Fruit fly (Drosophila melanogaster) whole organism, embryonic: ENCODE measurements around the gene CG6693.

Source experiments
- Antp ChIP-seq: fragments of 200-800 bp; sonication (Bioruptor generic); optimal IDR thresholded peaks from 3 replicates; lab custom pipeline; 2016; ENCODE audit warnings: missing biosample characterization, missing genetic modification characterization
- Asciz ChIP-seq: fragments of 200-800 bp; sonication (Bioruptor generic); optimal IDR thresholded peaks from 2 replicates; lab custom pipeline; 2017; ENCODE audit warnings: missing biosample characterization, mild to moderate bottlenecking, missing genetic modification characterization, missing genetic modification reagents
- B-H2 ChIP-seq: fragments of 200-800 bp; sonication (Bioruptor generic); optimal IDR thresholded peaks from 2 replicates; lab custom pipeline; 2018; ENCODE audit warnings: missing biosample characterization, mild to moderate bottlenecking, missing genetic modification characterization
- Bdp1 ChIP-seq: fragments of 200-800 bp; sonication (Bioruptor generic); optimal IDR thresholded peaks from 3 replicates; lab custom pipeline; 2016; ENCODE audit warnings: missing biosample characterization, missing genetic modification characterization
- CG10147 ChIP-seq: fragments of 200-800 bp; sonication (Bioruptor generic); optimal IDR thresholded peaks from 2 replicates; lab custom pipeline; 2019; ENCODE audit warnings: missing biosample characterization, mild to moderate bottlenecking, missing genetic modification characterization, moderate library complexity
- CG11456 ChIP-seq: fragments of 200-800 bp; sonication (Bioruptor generic); IDR thresholded peaks from 3 replicates; pipeline ENCODE4 v1.3.6; 2022; ENCODE audit warnings: missing biosample characterization, missing genetic modification characterization
- CG11504 ChIP-seq: fragments of 200-800 bp; sonication (Bioruptor generic); optimal IDR thresholded peaks from 3 replicates; lab custom pipeline; 2019; ENCODE audit warnings: missing biosample characterization, mild to moderate bottlenecking, missing genetic modification characterization, moderate library complexity
- CG12744 ChIP-seq: fragments of 200-800 bp; sonication (Bioruptor generic); optimal IDR thresholded peaks from 2 replicates; lab custom pipeline; 2016; ENCODE audit warnings: missing biosample characterization, missing genetic modification characterization
- CG12769 ChIP-seq: fragments of 200-800 bp; sonication (Bioruptor generic); optimal IDR thresholded peaks from 2 replicates; lab custom pipeline; 2019; ENCODE audit warnings: missing biosample characterization, mild to moderate bottlenecking, missing genetic modification characterization, moderate library complexity
- CG13424 ChIP-seq: fragments of 200-800 bp; sonication (Bioruptor generic); optimal IDR thresholded peaks from 2 replicates; lab custom pipeline; 2019; ENCODE audit warnings: missing biosample characterization, mild to moderate bottlenecking, missing genetic modification characterization, moderate library complexity
- CG14860 ChIP-seq: fragments of 200-800 bp; sonication (Bioruptor generic); IDR thresholded peaks from 3 replicates; pipeline ENCODE4 v1.3.6; 2022; ENCODE audit warnings: missing biosample characterization, missing genetic modification characterization; ENCODE audit not compliant: partially characterized antibody
- CG15601 ChIP-seq: fragments of 200-800 bp; sonication (Bioruptor generic); optimal IDR thresholded peaks from 3 replicates; lab custom pipeline; 2019; ENCODE audit warnings: missing biosample characterization, mild to moderate bottlenecking, missing genetic modification characterization, moderate library complexity
- CG2120 ChIP-seq: fragments of 200-800 bp; sonication (Bioruptor generic); optimal IDR thresholded peaks from 3 replicates; lab custom pipeline; 2016; ENCODE audit warnings: missing biosample characterization, missing genetic modification characterization
- CG2678 ChIP-seq: fragments of 200-800 bp; sonication (Bioruptor generic); optimal IDR thresholded peaks from 3 replicates; lab custom pipeline; 2019; ENCODE audit warnings: missing biosample characterization, mild to moderate bottlenecking, missing genetic modification characterization, moderate library complexity
- CG31441 ChIP-seq: fragments of 200-800 bp; sonication (Bioruptor generic); IDR thresholded peaks from 2 replicates; pipeline ENCODE4 v1.3.6; 2022; ENCODE audit warnings: missing biosample characterization, missing genetic modification characterization
- CG3281 ChIP-seq: fragments of 200-800 bp; sonication (Bioruptor generic); optimal IDR thresholded peaks from 3 replicates; lab custom pipeline; 2017; ENCODE audit warnings: missing biosample characterization, mild to moderate bottlenecking, missing genetic modification characterization
- CG33557 ChIP-seq: fragments of 200-800 bp; sonication (Bioruptor generic); optimal IDR thresholded peaks from 2 replicates; lab custom pipeline; 2019; ENCODE audit warnings: missing biosample characterization, mild to moderate bottlenecking, missing genetic modification characterization, moderate library complexity
- CG43689 ChIP-seq: fragments of 200-800 bp; sonication (Bioruptor generic); IDR thresholded peaks from 2 replicates; pipeline ENCODE4 v1.3.6; 2022; ENCODE audit warnings: missing biosample characterization, missing genetic modification characterization
- CG4730 ChIP-seq: fragments of 200-800 bp; sonication (Bioruptor generic); IDR thresholded peaks from 2 replicates; pipeline ENCODE4 v1.3.6; 2022; ENCODE audit warnings: missing biosample characterization, missing genetic modification characterization
- CG5953 ChIP-seq: fragments of 200-800 bp; sonication (Bioruptor generic); IDR thresholded peaks from 2 replicates; pipeline ENCODE4 v1.3.6; 2022; ENCODE audit warnings: missing biosample characterization, missing genetic modification characterization
- CG6254 ChIP-seq: fragments of 200-800 bp; sonication (Bioruptor generic); optimal IDR thresholded peaks from 3 replicates; lab custom pipeline; 2017; ENCODE audit warnings: mild to moderate bottlenecking, missing biosample characterization, missing genetic modification reagents, missing genetic modification characterization
- CG6854 ChIP-seq: fragments of 200-800 bp; sonication (Bioruptor generic); optimal IDR thresholded peaks from 3 replicates; lab custom pipeline; 2017; ENCODE audit warnings: missing biosample characterization, mild to moderate bottlenecking, missing genetic modification characterization
- CG7556 ChIP-seq: fragments of 200-800 bp; sonication (Bioruptor generic); optimal IDR thresholded peaks from 2 replicates; lab custom pipeline; 2017; ENCODE audit warnings: missing biosample characterization, mild to moderate bottlenecking, missing genetic modification characterization
- CG9817 ChIP-seq: fragments of 200-800 bp; sonication (Bioruptor generic); optimal IDR thresholded peaks from 2 replicates; lab custom pipeline; 2018; ENCODE audit warnings: missing biosample characterization, mild to moderate bottlenecking, missing genetic modification characterization, moderate library complexity
- Dip3 ChIP-seq: fragments of 200-800 bp; sonication (Bioruptor generic); optimal IDR thresholded peaks from 3 replicates; lab custom pipeline; 2016; ENCODE audit warnings: missing biosample characterization, missing genetic modification characterization
- GATAe ChIP-seq: fragments of 200-800 bp; sonication (Bioruptor generic); conservative IDR thresholded peaks from 2 replicates; pipeline ENCODE4 v1.3.6; 2022; ENCODE audit warnings: missing biosample characterization, missing genetic modification characterization
- H15 ChIP-seq: fragments of 200-800 bp; sonication (Bioruptor generic); IDR thresholded peaks from 3 replicates; pipeline ENCODE4 v1.3.6; 2022; ENCODE audit warnings: missing biosample characterization, missing genetic modification characterization
- HLH4C ChIP-seq: fragments of 200-800 bp; sonication (Bioruptor generic); IDR thresholded peaks from 3 replicates; pipeline ENCODE4 v1.3.6; 2022; ENCODE audit warnings: missing biosample characterization, missing genetic modification characterization; ENCODE audit not compliant: partially characterized antibody
- Hey ChIP-seq: fragments of 200-800 bp; sonication (Bioruptor generic); optimal IDR thresholded peaks from 3 replicates; lab custom pipeline; 2018; ENCODE audit warnings: missing biosample characterization, mild to moderate bottlenecking, missing genetic modification characterization
- Med ChIP-seq: fragments of 200-800 bp; sonication (Bioruptor generic); peaks from one replicate; lab custom pipeline; 2016; ENCODE audit warnings: missing biosample characterization, missing genetic modification characterization, mild to moderate bottlenecking, inconsistent platforms, moderate library complexity
- Meics ChIP-seq: fragments of 200-800 bp; sonication (Bioruptor generic); optimal IDR thresholded peaks from 2 replicates; lab custom pipeline; 2017; ENCODE audit warnings: missing biosample characterization, mild to moderate bottlenecking, missing genetic modification characterization
- NK7.1 ChIP-seq: fragments of 200-800 bp; sonication (Bioruptor generic); optimal IDR thresholded peaks from 3 replicates; lab custom pipeline; 2016; ENCODE audit warnings: missing biosample characterization, missing genetic modification characterization
- Ptx1 ChIP-seq: fragments of 200-800 bp; sonication (Bioruptor generic); IDR thresholded peaks from 2 replicates; pipeline ENCODE4 v1.3.6; 2022; ENCODE audit warnings: missing biosample characterization, missing genetic modification characterization
- Sox102F ChIP-seq: fragments of 200-800 bp; sonication (Bioruptor generic); optimal IDR thresholded peaks from 2 replicates; lab custom pipeline; 2018; ENCODE audit warnings: missing biosample characterization, mild to moderate bottlenecking, missing genetic modification characterization, moderate library complexity
- Sry-δ ChIP-seq: fragments of 200-800 bp; sonication (Bioruptor generic); optimal IDR thresholded peaks from 2 replicates; lab custom pipeline; 2016; ENCODE audit warnings: missing biosample characterization, missing genetic modification characterization
- ase ChIP-seq: fragments of 200-800 bp; sonication (Bioruptor generic); IDR thresholded peaks from 3 replicates; pipeline ENCODE4 v1.3.6; 2022; ENCODE audit warnings: missing biosample characterization, missing genetic modification characterization
- chif ChIP-seq, 2 experiments: fragments of 200-800 bp; sonication (Bioruptor generic); optimal IDR thresholded peaks; 3 replicates each; lab custom pipeline; 2016; ENCODE audit warnings: missing biosample characterization in 2 of 2, missing genetic modification characterization in 2 of 2
- croc ChIP-seq: fragments of 200-800 bp; sonication (Bioruptor generic); conservative IDR thresholded peaks from 3 replicates; pipeline ENCODE4 v1.3.6; 2022; ENCODE audit warnings: missing biosample characterization, missing genetic modification characterization
- emc ChIP-seq: fragments of 200-800 bp; sonication (Bioruptor generic); optimal IDR thresholded peaks from 2 replicates; lab custom pipeline; 2016; ENCODE audit warnings: missing biosample characterization, missing genetic modification characterization
- esg ChIP-seq: fragments of 200-800 bp; sonication (Bioruptor generic); conservative IDR thresholded peaks from 2 replicates; pipeline ENCODE4 v1.3.6; 2022; ENCODE audit warnings: missing biosample characterization, missing genetic modification characterization
- fru ChIP-seq: fragments of >200 bp; optimal IDR thresholded peaks from 2 replicates; lab custom pipeline; 2017
- lab ChIP-seq: fragments of 200-800 bp; sonication (Bioruptor generic); optimal IDR thresholded peaks from 3 replicates; lab custom pipeline; 2017; ENCODE audit warnings: missing biosample characterization, missing genetic modification characterization, mild to moderate bottlenecking, moderate library complexity, missing genetic modification reagents
- mirr ChIP-seq: fragments of 200-800 bp; sonication (Bioruptor generic); optimal IDR thresholded peaks from 3 replicates; lab custom pipeline; 2018; ENCODE audit warnings: missing biosample characterization, mild to moderate bottlenecking, missing genetic modification characterization
- peb ChIP-seq: fragments of 200-800 bp; sonication (Bioruptor generic); IDR thresholded peaks from 2 replicates; pipeline ENCODE4 v1.3.6; 2022; ENCODE audit warnings: missing biosample characterization, missing genetic modification characterization
- pho ChIP-seq: fragments of 200-800 bp; sonication (Bioruptor generic); optimal IDR thresholded peaks from 2 replicates; lab custom pipeline; 2016; ENCODE audit warnings: missing biosample characterization, missing genetic modification characterization
- phol ChIP-seq: fragments of 200-800 bp; sonication (Bioruptor generic); optimal IDR thresholded peaks from 3 replicates; lab custom pipeline; 2018; ENCODE audit warnings: missing biosample characterization, mild to moderate bottlenecking, missing genetic modification characterization, moderate library complexity
- pros ChIP-seq: fragments of 200-800 bp; sonication (Bioruptor generic); optimal IDR thresholded peaks from 3 replicates; lab custom pipeline; 2019; ENCODE audit warnings: missing biosample characterization, mild to moderate bottlenecking, missing genetic modification characterization, moderate library complexity
- sc ChIP-seq, 3 experiments: fragments of >200 bp in 2 of 3; fragments of 200-800 bp in 1 of 3; sonication (Bioruptor generic) in 1 of 3; optimal IDR thresholded peaks; 2 replicates in 2 of 3; 3 replicates in 1 of 3; lab custom pipeline; 2017; ENCODE audit warnings: mild to moderate bottlenecking in 1 of 3, missing biosample characterization in 1 of 3, missing genetic modification characterization in 1 of 3, missing genetic modification reagents in 1 of 3
- unpg ChIP-seq: fragments of 200-800 bp; sonication (Bioruptor generic); optimal IDR thresholded peaks from 3 replicates; lab custom pipeline; 2018; ENCODE audit warnings: missing biosample characterization, mild to moderate bottlenecking, missing genetic modification characterization, moderate library complexity
- usp ChIP-seq: fragments of >200 bp; optimal IDR thresholded peaks from 2 replicates; lab custom pipeline; 2017; ENCODE audit warnings: missing biosample characterization, missing genetic modification characterization

CG6693 gene

DNA sequence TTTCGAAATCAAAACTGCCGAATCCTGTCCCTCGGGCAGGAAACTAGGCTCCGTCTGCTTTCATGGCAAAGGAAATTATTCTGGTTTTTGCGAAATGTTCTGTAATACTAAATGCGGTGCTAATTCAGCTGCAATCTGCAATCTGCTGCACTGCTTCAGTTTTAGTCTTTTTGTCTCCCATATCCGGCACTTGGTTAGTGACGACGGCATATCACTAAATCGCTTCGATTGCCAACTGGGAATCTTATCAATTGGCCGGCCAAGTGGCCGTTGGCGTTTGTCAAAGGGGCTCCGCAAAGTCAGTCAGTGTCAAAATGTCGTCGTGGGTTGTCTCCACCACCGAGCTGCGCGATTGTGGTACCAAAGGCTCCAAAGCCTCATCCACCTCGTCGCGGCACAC lies 25.6 kb downstream of the CG6693 start, which contains the start of gene CG18577:
Gene CG18577, plus strand, starts transcription at position 301 of the 400 bp plus-strand sequence.
- TF ChIP-seq CG14860 (no peak), Hey (tag; lab: Kevin White, UChicago) (peak; percentile 41), Med (GFP tag; lab: Kevin White, UChicago) (peak; percentile 87), NK7.1 (GFP tag; lab: Kevin White, UChicago) (no peak), Meics (GFP tag; lab: Kevin White, UChicago) (peak; percentile 55), phol (tag; lab: Kevin White, UChicago) (no peak), chif (GFP tag; optimal IDR thresholded peaks at IDR 0.05; lab: Kevin White, UChicago) (no peak), H15 (GFP tag; lab: Robert Waterston, UW) (no peak), HLH4C (no peak), CG10147 (no peak), emc (no peak), fru (no peak), CG11456 (GFP tag; lab: Robert Waterston, UW) (0 out of 3 replicates have a peak, but pooled peaks have one; percentile 5), Bdp1 (GFP tag; lab: Kevin White, UChicago) (no peak), peb (no peak), sc (optimal IDR thresholded peaks at IDR 0.05; lab: Kevin White, UChicago) (no peak), sc (GFP tag; optimal IDR thresholded peaks at IDR 0.05; lab: Kevin White, UChicago) (no peak), ase (GFP tag; lab: Robert Waterston, UW) (no peak), GATAe (GFP tag; lab: Robert Waterston, UW) (peak; percentile 18; the same call in 1 of the 2 replicates)

DNA sequence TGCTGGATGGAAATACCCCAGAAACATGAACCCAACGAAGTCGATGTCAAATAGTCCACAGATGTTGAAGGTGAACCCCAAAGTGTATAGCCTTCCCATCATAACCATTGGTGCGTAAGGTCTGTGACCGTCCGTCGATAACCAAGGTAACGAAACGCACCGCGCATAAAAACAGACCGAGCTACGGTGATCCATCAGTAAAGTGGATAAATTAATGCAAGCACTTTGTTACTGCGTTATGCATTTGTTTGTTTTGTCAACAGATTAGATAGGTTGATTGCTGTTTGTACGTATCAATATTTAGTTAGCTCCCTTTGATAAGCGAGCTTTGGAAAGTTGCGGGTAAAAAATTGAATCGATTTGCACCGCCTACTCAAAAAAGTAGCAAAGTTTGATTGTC lies 43.1 kb downstream of the CG6693 start:
- TF ChIP-seq CG13424 (peak; percentile 7), pho (GFP tag; lab: Kevin White, UChicago) (no peak), Dip3 (GFP tag; lab: Kevin White, UChicago) (no peak), CG12744 (no peak), lab (GFP tag; lab: Kevin White, UChicago) (peak; percentile 72), CG2120 (GFP tag; lab: Kevin White, UChicago) (no peak), CG3281 (peak; percentile 1), unpg (GFP tag; lab: Kevin White, UChicago) (peak; percentile 26), CG2678 (peak; percentile 28), Sry-δ (GFP tag; lab: Kevin White, UChicago) (no peak), H15 (GFP tag; lab: Robert Waterston, UW) (no peak), mirr (GFP tag; lab: Kevin White, UChicago) (peak; percentile 63), CG12769 (peak; percentile 12), CG43689 (GFP tag; lab: Robert Waterston, UW) (no peak), Antp (GFP tag; lab: Kevin White, UChicago) (no peak), CG4730 (GFP tag; lab: Robert Waterston, UW) (no peak), croc (no peak), CG5953 (no peak), CG7556 (GFP tag; lab: Kevin White, UChicago) (no peak), CG11504 (peak; percentile 37), B-H2 (GFP tag; lab: Kevin White, UChicago) (no peak), CG6854 (no peak), CG33557 (GFP tag; lab: Kevin White, UChicago) (no peak), CG6254 (GFP tag; lab: Kevin White, UChicago) (no peak), CG9817 (tag; lab: Kevin White, UChicago) (peak; percentile 5), esg (GFP tag; lab: Robert Waterston, UW) (no peak), usp (GFP tag; lab: Kevin White, UChicago) (no peak), Sox102F (peak; percentile 5), Asciz (GFP tag; lab: Kevin White, UChicago) (peak; percentile 38), CG31441 (GFP tag; lab: Robert Waterston, UW) (no peak), pros (GFP tag; lab: Kevin White, UChicago) (no peak), Ptx1 (peak; percentile 13; the same call in 1 of the 2 replicates), CG15601 (tag; lab: Kevin White, UChicago) (peak; percentile 11)
